Worm (Caenorhabditis elegans): ENCODE measurements around the gene EEED8.2.

Gene EEED8.2

DNA sequence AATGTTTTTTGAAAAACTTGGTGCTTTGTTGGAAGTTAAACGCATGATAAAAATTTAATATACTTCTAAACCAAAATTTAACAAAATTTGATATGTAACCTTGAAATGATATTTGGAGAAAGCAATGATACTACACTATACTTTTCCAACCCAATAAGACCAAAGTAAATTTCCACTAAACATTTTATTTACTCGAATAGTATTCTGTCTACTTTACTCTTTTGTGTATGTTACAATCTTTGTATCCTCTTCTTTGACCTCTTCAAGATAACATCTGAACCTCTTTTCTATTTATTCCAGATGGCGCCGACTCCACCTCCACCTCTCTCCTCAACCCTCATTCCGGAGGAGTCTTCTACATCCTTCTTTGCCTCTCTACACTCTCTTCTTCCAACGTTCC, 37.0 kb downstream of the EEED8.2 start, which contains the start of gene dhs-5:
TSS of gene dhs-5 (plus strand) at position 301 of the 400 bp plus-strand sequence.
- TF ChIP-seq elt-3 (tag; optimal IDR thresholded peaks at IDR 0.05) (no peak), ceh-82 (tag; optimal IDR thresholded peaks at IDR 0.05) (no peak), ztf-1 (GFP tag; conservative IDR thresholded peaks at IDR 0.05) (no peak)

DNA sequence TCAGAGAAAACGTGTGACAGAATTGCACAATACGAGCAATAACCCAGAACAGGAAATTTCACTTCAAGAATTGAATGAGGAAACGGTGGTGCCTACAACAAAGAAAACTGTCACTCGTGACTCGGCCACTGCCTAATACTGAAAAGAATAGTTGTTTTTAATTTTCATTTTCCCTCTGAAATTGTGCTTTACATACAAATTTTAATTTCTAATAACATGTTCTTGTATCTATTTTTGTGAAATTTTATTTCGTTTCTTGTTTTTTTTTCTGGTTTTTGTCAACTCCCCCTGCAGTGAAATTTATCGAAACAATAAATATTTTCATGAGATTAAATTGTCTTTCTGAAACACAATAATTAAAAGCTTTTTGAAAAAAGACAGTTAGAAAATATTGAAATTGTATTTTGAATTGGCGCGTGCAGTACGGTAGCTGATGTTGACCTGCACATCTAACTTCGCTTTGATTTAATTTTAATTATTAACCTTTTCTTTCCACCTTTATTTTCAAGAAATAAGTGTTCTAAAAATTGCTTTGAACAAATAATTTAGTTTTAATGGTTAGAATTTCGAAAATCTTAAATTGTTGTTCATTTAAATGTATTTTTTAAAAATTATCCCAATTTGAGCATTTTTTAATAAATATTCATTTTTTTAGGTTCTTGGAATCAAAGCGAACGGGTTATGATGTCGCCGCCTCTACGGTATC, 39.3 kb downstream of the EEED8.2 start, which contains the start of gene daz-1:
TSS of gene daz-1 (plus strand) at position 656 of the 706 bp plus-strand sequence.
- TF ChIP-seq egl-27 (tag; optimal IDR thresholded peaks at IDR 0.05) (no peak), elt-1 (tag; optimal IDR thresholded peaks at IDR 0.05) (no peak), F13H6.1 (tag; optimal IDR thresholded peaks at IDR 0.05) (no peak), lin-11 (tag; optimal IDR thresholded peaks at IDR 0.05) (no peak), mbf-1 (tag; optimal IDR thresholded peaks at IDR 0.05) (no peak), ZK546.5 (tag; optimal IDR thresholded peaks at IDR 0.05) (no peak), gmeb-1 (tag; optimal IDR thresholded peaks at IDR 0.05) (no peak), ztf-4 (tag; optimal IDR thresholded peaks at IDR 0.05) (no peak), dmd-4 (tag; optimal IDR thresholded peaks at IDR 0.05) (no peak), lin-39 (tag; optimal IDR thresholded peaks at IDR 0.05) (no peak), nhr-12 (tag; optimal IDR thresholded peaks at IDR 0.05) (no peak), ztf-11 (tag; optimal IDR thresholded peaks at IDR 0.05) (no peak), Y55F3AM.14 (GFP tag; optimal IDR thresholded peaks at IDR 0.05) (no peak), aly-2 (tag; optimal IDR thresholded peaks at IDR 0.05) (no peak), crh-2 (tag; optimal IDR thresholded peaks at IDR 0.05) (no peak), nhr-10 (tag; optimal IDR thresholded peaks at IDR 0.05) (no peak), sem-4 (tag; optimal IDR thresholded peaks at IDR 0.05) (no peak), peb-1 (tag; optimal IDR thresholded peaks at IDR 0.05) (no peak)

DNA sequence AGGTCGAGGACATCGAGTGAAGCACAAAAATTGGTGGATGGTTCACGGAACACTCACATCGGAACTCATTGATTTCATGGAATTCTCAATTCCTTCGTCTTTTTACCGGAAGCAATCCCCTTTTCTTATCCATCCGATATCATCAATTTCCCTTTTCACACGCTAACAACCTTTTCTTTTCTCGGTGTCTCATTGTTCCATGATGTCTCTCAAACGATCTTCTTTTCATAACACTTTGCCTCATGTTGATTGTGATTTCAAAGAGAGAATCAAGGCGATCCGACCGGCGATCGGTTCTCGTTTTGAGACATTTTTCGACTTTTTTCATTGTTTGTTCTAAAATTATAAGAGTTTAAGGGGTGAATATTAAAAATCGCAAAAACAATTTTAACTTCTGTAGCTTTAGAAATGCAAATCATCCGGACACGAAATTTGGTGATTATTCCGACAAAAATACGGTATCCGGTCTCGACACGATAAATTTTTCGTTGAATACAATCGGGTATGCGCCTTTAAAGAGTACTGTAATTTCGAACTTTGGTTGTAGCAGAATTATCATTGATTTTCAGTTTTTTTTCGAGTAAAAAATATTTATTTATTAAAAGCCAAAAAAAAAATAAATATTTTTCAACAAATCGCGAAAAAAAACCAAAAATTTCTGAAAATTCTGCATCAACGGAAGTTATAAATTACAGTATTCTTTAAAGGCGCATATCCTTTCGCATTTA, 42.3 kb downstream of the EEED8.2 start:
- no peak for TF ChIP-seq skn-1 (tag; optimal IDR thresholded peaks at IDR 0.05)
- TF ChIP-seq fos-1 (tag; optimal IDR thresholded peaks at IDR 0.05), result peak; percentile 34
- peak; percentile 54 for TF ChIP-seq blmp-1 (tag; optimal IDR thresholded peaks at IDR 0.05; ENCODE audit: insufficient read depth)

DNA sequence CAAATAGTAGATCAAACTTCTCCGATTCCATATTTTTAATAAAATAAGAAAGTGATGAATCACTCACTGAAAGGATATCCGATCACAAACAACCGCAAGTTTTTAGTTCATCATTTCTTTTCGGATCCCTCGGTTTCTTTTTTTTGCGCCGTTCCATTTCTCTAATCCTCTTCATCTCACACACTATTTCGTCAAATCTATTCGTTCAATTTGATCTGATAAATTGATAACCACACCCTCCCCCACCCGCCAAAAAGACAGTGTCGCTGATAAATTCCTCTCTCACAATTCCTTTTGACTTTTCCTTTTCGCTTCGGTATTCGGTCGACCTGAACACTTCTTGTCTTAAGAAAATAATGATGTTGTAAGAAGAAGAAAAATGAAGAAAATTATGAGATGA, 43.0 kb downstream of the EEED8.2 start:
- TF ChIP-seq unc-39 (tag; optimal IDR thresholded peaks at IDR 0.05), result no peak
- no peak for TF ChIP-seq nhr-25 (tag; optimal IDR thresholded peaks at IDR 0.05)
- TF ChIP-seq peb-1 (tag; optimal IDR thresholded peaks at IDR 0.05), result no peak
- no peak for TF ChIP-seq nhr-21 (tag; optimal IDR thresholded peaks at IDR 0.05)
- TF ChIP-seq sma-3 (GFP tag; optimal IDR thresholded peaks at IDR 0.05), result peak; percentile 68
- no peak for TF ChIP-seq gmeb-1 (tag; optimal IDR thresholded peaks at IDR 0.05)
- no peak for TF ChIP-seq snpc-4 (tag; optimal IDR thresholded peaks at IDR 0.05)
- TF ChIP-seq F13H6.1 (tag; optimal IDR thresholded peaks at IDR 0.05), result no peak
- TF ChIP-seq Y55F3AM.14 (GFP tag; optimal IDR thresholded peaks at IDR 0.05), result no peak
- no peak for TF ChIP-seq nhr-77 (tag; optimal IDR thresholded peaks at IDR 0.05)
- no peak for TF ChIP-seq nhr-6 (tag; optimal IDR thresholded peaks at IDR 0.05)
- no peak for TF ChIP-seq unc-55 (GFP tag; optimal IDR thresholded peaks at IDR 0.05)
- TF ChIP-seq blmp-1 (tag; optimal IDR thresholded peaks at IDR 0.05; ENCODE audit: insufficient read depth), result peak; percentile 60
- peak; percentile 9 for TF ChIP-seq sma-9 (GFP tag; optimal IDR thresholded peaks at IDR 0.05)
- TF ChIP-seq sma-9 (tag; optimal IDR thresholded peaks at IDR 0.05), result no peak
- TF ChIP-seq lin-13 (GFP tag; optimal IDR thresholded peaks at IDR 0.05), result no peak
- TF ChIP-seq lin-11 (tag; optimal IDR thresholded peaks at IDR 0.05), result no peak
- TF ChIP-seq lsy-2 (tag; optimal IDR thresholded peaks at IDR 0.05), result no peak
- TF ChIP-seq mab-5 (tag; optimal IDR thresholded peaks at IDR 0.05), result no peak
- no peak for TF ChIP-seq nhr-23 (tag; optimal IDR thresholded peaks at IDR 0.05)
- peak; percentile 43 for TF ChIP-seq fos-1 (tag; optimal IDR thresholded peaks at IDR 0.05)
- no peak for TF ChIP-seq mbf-1 (tag; optimal IDR thresholded peaks at IDR 0.05)
- TF ChIP-seq elt-3 (tag; optimal IDR thresholded peaks at IDR 0.05), result no peak
- no peak for TF ChIP-seq nhr-10 (tag; optimal IDR thresholded peaks at IDR 0.05)
- TF ChIP-seq zag-1 (tag; optimal IDR thresholded peaks at IDR 0.05), result no peak
- no peak for TF ChIP-seq nhr-129 (tag; optimal IDR thresholded peaks at IDR 0.05)
- TF ChIP-seq skn-1 (tag; optimal IDR thresholded peaks at IDR 0.05), result no peak
- TF ChIP-seq nhr-11 (tag; optimal IDR thresholded peaks at IDR 0.05), result no peak

Data from whole organism, L2 larva.